Worm (Caenorhabditis elegans): ENCODE measurements around the gene R10D12.13.

The R10D12.13 gene

DNA sequence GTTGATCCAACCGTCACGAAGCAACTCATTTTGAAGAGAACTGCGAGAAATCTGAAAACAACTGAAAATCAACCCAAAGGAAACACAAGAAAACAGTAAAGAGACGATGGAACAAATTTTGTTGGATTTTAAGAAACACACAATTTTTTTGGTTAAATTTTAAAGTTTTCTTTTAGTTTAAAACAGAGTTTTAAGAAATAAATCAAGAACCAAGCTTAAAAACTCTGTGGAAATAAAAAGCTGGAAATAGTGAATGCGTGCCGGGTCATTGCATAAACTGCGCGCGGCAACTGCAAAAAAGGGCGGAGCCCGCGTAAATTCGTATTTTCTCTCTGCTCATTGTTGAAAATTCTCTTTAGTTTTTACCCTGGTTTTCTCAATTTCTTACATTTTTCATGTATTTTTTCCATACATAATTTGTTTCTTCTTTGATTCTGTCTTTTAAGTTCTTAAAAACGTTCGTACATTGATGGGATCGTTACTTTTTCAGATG, at the start of gene R10D12.13, which contains the start of gene algn-13:
Gene R10D12.13 (plus strand): TSS at position 491 of the 493 bp plus-strand sequence.
Gene algn-13 (minus strand): TSS at position 51 of the 493 bp plus-strand sequence.
- TF ChIP-seq ref-1 (GFP tag; conservative IDR thresholded peaks at IDR 0.05) (no peak; the same call in 1 of the 2 replicates), ztf-29 (GFP tag; IDR thresholded peaks at IDR 0.05) (peak; percentile 68), med-1 (GFP tag; optimal IDR thresholded peaks at IDR 0.05; ENCODE audit: insufficient read depth) (peak; percentile 95), klf-2 (GFP tag; conservative IDR thresholded peaks at IDR 0.05) (peak; percentile 82; the same call in 1 of the 2 replicates), cog-1 (tag; optimal IDR thresholded peaks at IDR 0.05) (peak; percentile 71), T22C8.4 (GFP tag; IDR thresholded peaks at IDR 0.05) (peak; percentile 68), tab-1 (GFP tag; IDR thresholded peaks at IDR 0.05) (peak; percentile 89), ztf-23 (GFP tag; IDR thresholded peaks at IDR 0.05) (peak; percentile 89), flt-1 (GFP tag; IDR thresholded peaks at IDR 0.05) (peak; percentile 88)

DNA sequence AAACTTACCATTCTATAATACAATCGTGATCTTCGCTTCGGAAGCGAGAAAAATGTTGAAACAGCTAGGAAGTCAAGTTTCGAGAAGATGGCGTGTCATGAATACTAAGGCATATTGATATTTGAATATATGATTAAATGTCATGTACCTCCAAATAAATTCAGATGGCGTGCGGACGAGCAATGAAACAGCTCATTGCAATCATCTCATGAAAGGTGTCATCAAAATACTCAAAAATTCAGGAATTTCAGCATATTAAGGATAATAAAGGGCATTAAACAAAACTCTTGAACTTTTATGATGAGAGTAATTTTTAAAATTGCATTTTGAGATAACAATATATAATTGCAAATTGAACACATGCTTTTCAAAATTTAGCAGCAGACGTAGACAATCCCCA, 46.8 kb upstream of the R10D12.13 start, which contains the start of gene gcy-32:
Gene gcy-32 (minus strand): TSS at position 101 of the 400 bp plus-strand sequence.
- TF ChIP-seq tab-1 (GFP tag; IDR thresholded peaks at IDR 0.05) (no peak), cog-1 (tag; optimal IDR thresholded peaks at IDR 0.05) (no peak), med-1 (GFP tag; optimal IDR thresholded peaks at IDR 0.05; ENCODE audit: insufficient read depth) (no peak), T22C8.4 (GFP tag; IDR thresholded peaks at IDR 0.05) (no peak), ztf-29 (GFP tag; IDR thresholded peaks at IDR 0.05) (no peak), ztf-23 (GFP tag; IDR thresholded peaks at IDR 0.05) (no peak), ref-1 (GFP tag; conservative IDR thresholded peaks at IDR 0.05) (no peak), klf-2 (GFP tag; conservative IDR thresholded peaks at IDR 0.05) (no peak), flt-1 (GFP tag; IDR thresholded peaks at IDR 0.05) (no peak)

- no peak for TF ChIP-seq T22C8.4 (GFP tag; IDR thresholded peaks at IDR 0.05)
- TF ChIP-seq ztf-29 (GFP tag; IDR thresholded peaks at IDR 0.05): no peak
- no peak for TF ChIP-seq klf-2 (GFP tag; conservative IDR thresholded peaks at IDR 0.05)
- no peak for TF ChIP-seq flt-1 (GFP tag; IDR thresholded peaks at IDR 0.05)
- TF ChIP-seq med-1 (GFP tag; optimal IDR thresholded peaks at IDR 0.05; ENCODE audit: insufficient read depth): no peak
- TF ChIP-seq cog-1 (tag; optimal IDR thresholded peaks at IDR 0.05): no peak
- TF ChIP-seq ref-1 (GFP tag; conservative IDR thresholded peaks at IDR 0.05): no peak
- no peak for TF ChIP-seq ztf-23 (GFP tag; IDR thresholded peaks at IDR 0.05)
- TF ChIP-seq tab-1 (GFP tag; IDR thresholded peaks at IDR 0.05): no peak
These were observed 46.0 kb upstream of the R10D12.13 start, which contains the start of gene str-252 for ce11 chrV:13916196-13916595. Gene str-252 (plus strand): TSS chrV:13916496.

- TF ChIP-seq klf-2 (GFP tag; conservative IDR thresholded peaks at IDR 0.05) (no peak), ref-1 (GFP tag; conservative IDR thresholded peaks at IDR 0.05) (no peak), ztf-29 (GFP tag; IDR thresholded peaks at IDR 0.05) (no peak), med-1 (GFP tag; optimal IDR thresholded peaks at IDR 0.05; ENCODE audit: insufficient read depth) (no peak), T22C8.4 (GFP tag; IDR thresholded peaks at IDR 0.05) (no peak), cog-1 (tag; optimal IDR thresholded peaks at IDR 0.05) (no peak), tab-1 (GFP tag; IDR thresholded peaks at IDR 0.05) (no peak), flt-1 (GFP tag; IDR thresholded peaks at IDR 0.05) (no peak), ztf-23 (GFP tag; IDR thresholded peaks at IDR 0.05) (no peak)
These were observed 43.9 kb upstream of the R10D12.13 start, which contains the start of gene str-250 for ce11 chrV:13918341-13918740. Gene str-250 (plus strand): TSS chrV:13918641.

ce11 chrV:13920730-13921129, 41.5 kb upstream of the R10D12.13 start, which contains the start of gene srx-42:
Gene srx-42 (plus strand): TSS chrV:13921030.
- TF ChIP-seq klf-2 (GFP tag; conservative IDR thresholded peaks at IDR 0.05): no peak
- no peak for TF ChIP-seq med-1 (GFP tag; optimal IDR thresholded peaks at IDR 0.05; ENCODE audit: insufficient read depth)
- TF ChIP-seq tab-1 (GFP tag; IDR thresholded peaks at IDR 0.05): no peak
- TF ChIP-seq ztf-29 (GFP tag; IDR thresholded peaks at IDR 0.05): no peak
- TF ChIP-seq ztf-23 (GFP tag; IDR thresholded peaks at IDR 0.05): no peak
- TF ChIP-seq T22C8.4 (GFP tag; IDR thresholded peaks at IDR 0.05): no peak
- TF ChIP-seq ref-1 (GFP tag; conservative IDR thresholded peaks at IDR 0.05): no peak
- TF ChIP-seq flt-1 (GFP tag; IDR thresholded peaks at IDR 0.05): no peak
- no peak for TF ChIP-seq cog-1 (tag; optimal IDR thresholded peaks at IDR 0.05)

DNA sequence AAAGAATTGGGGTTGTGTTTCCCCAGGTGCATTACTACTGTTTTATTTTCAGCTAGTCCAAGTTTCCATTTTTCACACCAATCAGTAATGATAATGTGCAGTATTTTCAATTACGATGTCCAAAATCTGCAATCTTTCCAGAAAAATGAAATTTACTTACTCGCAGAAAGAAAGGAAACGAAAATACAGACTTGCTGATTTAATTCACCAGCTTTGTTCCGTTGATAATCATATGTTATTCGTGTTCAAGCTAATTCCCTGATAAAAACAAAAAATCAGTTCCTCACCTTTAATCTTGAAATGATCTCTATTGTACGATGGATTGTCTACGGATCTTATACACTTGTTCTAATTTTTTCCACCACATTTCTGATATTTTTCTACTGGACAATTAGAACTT, 38.4 kb upstream of the R10D12.13 start, which contains the start of gene srxa-11:
Gene srxa-11 (plus strand): TSS at position 301 of the 400 bp plus-strand sequence.
- TF ChIP-seq ref-1 (GFP tag; conservative IDR thresholded peaks at IDR 0.05): no peak
- TF ChIP-seq klf-2 (GFP tag; conservative IDR thresholded peaks at IDR 0.05): no peak
- no peak for TF ChIP-seq med-1 (GFP tag; optimal IDR thresholded peaks at IDR 0.05; ENCODE audit: insufficient read depth)
- no peak for TF ChIP-seq ztf-29 (GFP tag; IDR thresholded peaks at IDR 0.05)
- no peak for TF ChIP-seq tab-1 (GFP tag; IDR thresholded peaks at IDR 0.05)
- TF ChIP-seq flt-1 (GFP tag; IDR thresholded peaks at IDR 0.05): no peak
- TF ChIP-seq T22C8.4 (GFP tag; IDR thresholded peaks at IDR 0.05): no peak
- no peak for TF ChIP-seq ztf-23 (GFP tag; IDR thresholded peaks at IDR 0.05)
- TF ChIP-seq cog-1 (tag; optimal IDR thresholded peaks at IDR 0.05): no peak

- TF ChIP-seq tab-1 (GFP tag; IDR thresholded peaks at IDR 0.05) (no peak), flt-1 (GFP tag; IDR thresholded peaks at IDR 0.05) (no peak), cog-1 (tag; optimal IDR thresholded peaks at IDR 0.05) (no peak), ztf-29 (GFP tag; IDR thresholded peaks at IDR 0.05) (no peak), T22C8.4 (GFP tag; IDR thresholded peaks at IDR 0.05) (no peak), ref-1 (GFP tag; conservative IDR thresholded peaks at IDR 0.05) (no peak), klf-2 (GFP tag; conservative IDR thresholded peaks at IDR 0.05) (no peak), med-1 (GFP tag; optimal IDR thresholded peaks at IDR 0.05; ENCODE audit: insufficient read depth) (no peak), ztf-23 (GFP tag; IDR thresholded peaks at IDR 0.05) (no peak)
These were observed 35.8 kb upstream of the R10D12.13 start, which contains the start of gene srxa-12 for ce11 chrV:13926398-13926797. Gene srxa-12 (plus strand): TSS chrV:13926698.

ce11 chrV:13929503-13929902, 32.7 kb upstream of the R10D12.13 start, which contains the start of gene srxa-13:
Gene srxa-13 (plus strand): TSS chrV:13929803.
- no peak for TF ChIP-seq T22C8.4 (GFP tag; IDR thresholded peaks at IDR 0.05)
- TF ChIP-seq flt-1 (GFP tag; IDR thresholded peaks at IDR 0.05): no peak
- TF ChIP-seq klf-2 (GFP tag; conservative IDR thresholded peaks at IDR 0.05): no peak
- TF ChIP-seq med-1 (GFP tag; optimal IDR thresholded peaks at IDR 0.05; ENCODE audit: insufficient read depth): no peak
- TF ChIP-seq tab-1 (GFP tag; IDR thresholded peaks at IDR 0.05): no peak
- TF ChIP-seq ztf-23 (GFP tag; IDR thresholded peaks at IDR 0.05): no peak
- no peak for TF ChIP-seq ztf-29 (GFP tag; IDR thresholded peaks at IDR 0.05)
- no peak for TF ChIP-seq cog-1 (tag; optimal IDR thresholded peaks at IDR 0.05)
- no peak for TF ChIP-seq ref-1 (GFP tag; conservative IDR thresholded peaks at IDR 0.05)

DNA sequence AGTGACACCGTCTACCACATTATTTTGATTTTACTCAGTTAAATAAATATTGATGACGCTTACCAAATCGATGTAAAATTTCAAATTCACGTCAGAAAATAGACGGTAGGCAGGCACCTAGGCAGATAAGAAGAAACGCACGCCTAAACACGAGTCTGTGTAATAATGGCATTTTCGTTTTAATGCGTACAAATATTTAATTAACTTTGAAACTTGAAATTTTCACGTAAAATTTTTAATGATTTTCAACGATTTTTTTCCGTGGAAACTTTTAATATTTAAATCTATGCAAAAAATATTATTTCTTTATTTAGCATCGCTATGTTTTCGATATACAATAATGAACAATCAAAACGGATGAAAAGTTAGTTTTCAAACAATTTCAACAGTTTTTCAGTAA, 31.0 kb upstream of the R10D12.13 start, which contains the start of gene C06B3.16:
Gene C06B3.16 (plus strand): TSS at position 301 of the 400 bp plus-strand sequence.
- TF ChIP-seq ztf-29 (GFP tag; IDR thresholded peaks at IDR 0.05) (no peak), flt-1 (GFP tag; IDR thresholded peaks at IDR 0.05) (no peak), ref-1 (GFP tag; conservative IDR thresholded peaks at IDR 0.05) (no peak), med-1 (GFP tag; optimal IDR thresholded peaks at IDR 0.05; ENCODE audit: insufficient read depth) (no peak), T22C8.4 (GFP tag; IDR thresholded peaks at IDR 0.05) (no peak), ztf-23 (GFP tag; IDR thresholded peaks at IDR 0.05) (no peak), cog-1 (tag; optimal IDR thresholded peaks at IDR 0.05) (no peak), tab-1 (GFP tag; IDR thresholded peaks at IDR 0.05) (no peak), klf-2 (GFP tag; conservative IDR thresholded peaks at IDR 0.05) (no peak)

Data from whole organism, midembryonic.